Fruit fly (Drosophila melanogaster): ENCODE results near the gene CG44261.

The CG44261 gene

dm6 chr3R:9417577-9418334, 9.8 kb upstream of the CG44261 start, which contains the start of gene ps:
TSS of gene ps (plus strand) at chr3R:9417940.
- TF ChIP-seq CG12605 (GFP tag; IDR thresholded peaks at IDR 0.05): no peak
- peak; percentile 48 for TF ChIP-seq Pif1B (GFP tag; optimal IDR thresholded peaks at IDR 0.05)
- no peak for TF ChIP-seq CG10348 (GFP tag; IDR thresholded peaks at IDR 0.05)
- TF ChIP-seq gl (tag; optimal IDR thresholded peaks at IDR 0.05): peak; percentile 26
- TF ChIP-seq Snoo (tag; optimal IDR thresholded peaks at IDR 0.05): peak; percentile 0

DNA sequence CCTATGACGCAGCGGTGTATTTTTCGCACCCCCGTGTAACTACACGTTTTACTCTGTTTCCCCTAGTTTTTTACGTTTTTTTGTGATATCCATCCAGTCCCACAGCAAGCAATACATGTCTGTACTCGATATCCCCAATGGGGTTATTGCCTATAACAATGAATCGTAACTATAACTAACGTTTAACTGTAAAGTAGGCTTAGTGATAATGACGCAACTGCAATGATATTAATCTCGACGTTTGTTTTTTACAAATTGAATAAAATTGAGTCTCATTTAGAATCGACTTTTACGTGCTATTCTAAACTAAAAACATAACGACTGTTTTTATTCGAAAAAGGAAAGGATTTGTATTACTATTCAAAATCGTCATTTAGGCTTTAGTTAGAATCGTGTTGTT, 9.0 kb upstream of the CG44261 start:
- no peak for TF ChIP-seq CG8159 (tag; optimal IDR thresholded peaks at IDR 0.05)
- TF ChIP-seq Snoo (tag; optimal IDR thresholded peaks at IDR 0.05): no peak
- TF ChIP-seq gl (tag; optimal IDR thresholded peaks at IDR 0.05): no peak
- TF ChIP-seq CG10348 (GFP tag; IDR thresholded peaks at IDR 0.05): no peak
- no peak for TF ChIP-seq CG9948 (tag; optimal IDR thresholded peaks at IDR 0.05)

DNA sequence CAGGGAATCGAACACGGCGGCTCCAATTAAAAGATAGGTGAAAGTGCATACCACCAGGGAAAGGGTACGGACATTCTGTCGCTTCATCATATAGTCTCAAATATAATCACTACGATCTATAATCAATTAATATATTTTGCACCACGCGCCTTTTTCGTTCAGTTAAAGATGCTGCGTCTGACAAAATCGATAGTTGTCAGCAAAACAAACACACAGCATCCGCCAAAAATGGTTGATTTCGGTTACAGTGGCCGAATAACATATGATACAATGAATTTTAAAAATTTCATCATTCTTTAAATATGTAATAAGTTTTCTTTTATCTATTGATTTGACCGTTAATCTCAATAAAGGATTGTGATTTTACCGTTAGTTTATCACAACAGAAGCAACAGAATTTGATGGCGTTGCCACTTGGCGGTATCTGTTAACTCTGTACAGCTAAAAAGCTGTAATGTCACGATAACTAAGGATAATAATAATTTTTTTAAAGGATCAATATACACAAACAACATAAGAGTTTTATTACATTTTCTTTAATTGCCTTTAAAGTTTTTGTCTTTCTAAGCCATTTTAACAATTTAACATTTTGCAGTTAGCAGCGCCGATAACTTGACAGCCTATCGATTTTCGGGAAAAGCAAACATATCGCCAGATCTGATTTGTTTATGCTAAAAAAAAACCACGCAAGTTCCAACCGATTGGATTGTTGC, 4.1 kb upstream of the CG44261 start, which contains the start of the genes Task7 and alpha-Man-IIa:
Gene Task7, minus strand, starts transcription at position 366 of the 713 bp plus-strand sequence.
Gene alpha-Man-IIa, plus strand, starts transcription at position 621 of the 713 bp plus-strand sequence.
- TF ChIP-seq CG15710 (tag; optimal IDR thresholded peaks at IDR 0.05): no peak
- TF ChIP-seq CG32121 (GFP tag; IDR thresholded peaks at IDR 0.05): no peak
- TF ChIP-seq fd96Ca (GFP tag; IDR thresholded peaks at IDR 0.05): no peak
- no peak for TF ChIP-seq gl (tag; optimal IDR thresholded peaks at IDR 0.05)
- TF ChIP-seq CG9948 (tag; optimal IDR thresholded peaks at IDR 0.05): no peak
- no peak for TF ChIP-seq CG8301 (tag; optimal IDR thresholded peaks at IDR 0.05)
- no peak for TF ChIP-seq CG12605 (GFP tag; IDR thresholded peaks at IDR 0.05)
- no peak for TF ChIP-seq Snoo (tag; optimal IDR thresholded peaks at IDR 0.05)
- TF ChIP-seq CG14655 (GFP tag; optimal IDR thresholded peaks at IDR 0.05): no peak
- TF ChIP-seq CG13204 (GFP tag; optimal IDR thresholded peaks at IDR 0.05): no peak

- TF ChIP-seq CG9948 (tag; optimal IDR thresholded peaks at IDR 0.05) (no peak), CG4496 (GFP tag; IDR thresholded peaks at IDR 0.05) (no peak), CG12605 (GFP tag; IDR thresholded peaks at IDR 0.05) (no peak), CG13204 (GFP tag; optimal IDR thresholded peaks at IDR 0.05) (no peak), Ets98B (GFP tag; IDR thresholded peaks at IDR 0.05) (no peak), Pif1A (GFP tag; optimal IDR thresholded peaks at IDR 0.05) (no peak), EcR (GFP tag; optimal IDR thresholded peaks at IDR 0.05) (no peak), CG15710 (tag; optimal IDR thresholded peaks at IDR 0.05) (no peak), D1 (tag; optimal IDR thresholded peaks at IDR 0.05) (no peak), CG17806 (tag; optimal IDR thresholded peaks at IDR 0.05) (no peak), fd96Ca (GFP tag; IDR thresholded peaks at IDR 0.05) (no peak), CG32121 (GFP tag; IDR thresholded peaks at IDR 0.05) (no peak), rn (GFP tag; IDR thresholded peaks at IDR 0.05) (no peak), CG34367 (tag; optimal IDR thresholded peaks at IDR 0.05) (no peak), CG8159 (tag; optimal IDR thresholded peaks at IDR 0.05) (no peak), CG10348 (GFP tag; IDR thresholded peaks at IDR 0.05) (no peak)
Measured at dm6 chr3R:9410182-9410581, 2.2 kb upstream of the CG44261 start, which contains the start of gene betaTub85D. TSS of gene betaTub85D (minus strand) at chr3R:9410282.

dm6 chr3R:9404104-9404512, 3.9 kb downstream of the CG44261 start, which contains the start of the genes CG9356, BBIP1 and CG8135:
TSS of gene CG9356 (minus strand) at chr3R:9404269.
TSS of gene BBIP1 (plus strand) at chr3R:9404385.
TSS of gene CG8135 (plus strand) at chr3R:9404385.
- TF ChIP-seq CG4496 (GFP tag; IDR thresholded peaks at IDR 0.05): peak; percentile 55; the same call in 2 of the 3 replicates
- TF ChIP-seq rn (GFP tag; IDR thresholded peaks at IDR 0.05): no peak
- TF ChIP-seq CG8301 (tag; optimal IDR thresholded peaks at IDR 0.05): no peak
- TF ChIP-seq CG15710 (tag; optimal IDR thresholded peaks at IDR 0.05): peak; percentile 51
- TF ChIP-seq gl (tag; optimal IDR thresholded peaks at IDR 0.05): no peak
- no peak for TF ChIP-seq CG12605 (GFP tag; IDR thresholded peaks at IDR 0.05)
- TF ChIP-seq CG32121 (GFP tag; IDR thresholded peaks at IDR 0.05): no peak
- no peak for TF ChIP-seq D1 (tag; optimal IDR thresholded peaks at IDR 0.05)
- TF ChIP-seq CG13204 (GFP tag; optimal IDR thresholded peaks at IDR 0.05): no peak
- TF ChIP-seq CG9948 (tag; optimal IDR thresholded peaks at IDR 0.05): no peak
- TF ChIP-seq CG10348 (GFP tag; IDR thresholded peaks at IDR 0.05): no peak
- TF ChIP-seq CG14655 (GFP tag; optimal IDR thresholded peaks at IDR 0.05): no peak
- TF ChIP-seq CG17806 (tag; optimal IDR thresholded peaks at IDR 0.05): peak; percentile 40
- peak; percentile 57 for TF ChIP-seq Ets98B (GFP tag; IDR thresholded peaks at IDR 0.05)
- no peak for TF ChIP-seq CG34367 (tag; optimal IDR thresholded peaks at IDR 0.05)
- peak; percentile 50 for TF ChIP-seq Snoo (tag; optimal IDR thresholded peaks at IDR 0.05)
- TF ChIP-seq fd96Ca (GFP tag; IDR thresholded peaks at IDR 0.05): 0 out of 3 replicates have a peak, but pooled peaks have one; percentile 52

- TF ChIP-seq CG9948 (tag; optimal IDR thresholded peaks at IDR 0.05): peak; percentile 81
- TF ChIP-seq D1 (tag; optimal IDR thresholded peaks at IDR 0.05): no peak
- TF ChIP-seq gl (tag; optimal IDR thresholded peaks at IDR 0.05): peak; percentile 75
- peak; percentile 90 for TF ChIP-seq CG15710 (tag; optimal IDR thresholded peaks at IDR 0.05)
- peak; percentile 91 for TF ChIP-seq Snoo (tag; optimal IDR thresholded peaks at IDR 0.05)
- TF ChIP-seq CG10348 (GFP tag; IDR thresholded peaks at IDR 0.05): peak; percentile 41; the same call in 1 of the 2 replicates
- no peak for TF ChIP-seq CG13204 (GFP tag; optimal IDR thresholded peaks at IDR 0.05)
- TF ChIP-seq CG8159 (tag; optimal IDR thresholded peaks at IDR 0.05): peak; percentile 90
- no peak for TF ChIP-seq Pif1A (GFP tag; optimal IDR thresholded peaks at IDR 0.05)
- peak; percentile 89 for TF ChIP-seq CG12605 (GFP tag; IDR thresholded peaks at IDR 0.05)
- TF ChIP-seq CG17806 (tag; optimal IDR thresholded peaks at IDR 0.05): peak; percentile 84
- TF ChIP-seq Ets98B (GFP tag; IDR thresholded peaks at IDR 0.05): peak; percentile 93
- peak; percentile 32 for TF ChIP-seq EcR (GFP tag; optimal IDR thresholded peaks at IDR 0.05)
- peak; percentile 81 for TF ChIP-seq CG34367 (tag; optimal IDR thresholded peaks at IDR 0.05)
- peak; percentile 86 for TF ChIP-seq rn (GFP tag; IDR thresholded peaks at IDR 0.05)
- peak; percentile 77; the same call in 2 of the 3 replicates for TF ChIP-seq fd96Ca (GFP tag; IDR thresholded peaks at IDR 0.05)
- no peak for TF ChIP-seq CG14655 (GFP tag; optimal IDR thresholded peaks at IDR 0.05)
- TF ChIP-seq CG4496 (GFP tag; IDR thresholded peaks at IDR 0.05): peak; percentile 95
- TF ChIP-seq CG32121 (GFP tag; IDR thresholded peaks at IDR 0.05): peak; percentile 95
Measured at dm6 chr3R:9401127-9401603, 6.8 kb downstream of the CG44261 start, which contains the start of the genes RpL34b and CG8132. TSS of gene RpL34b (minus strand) at chr3R:9401226. TSS of gene CG8132 (plus strand) at chr3R:9401495.

Data from whole organism, pupa.